Worm (Caenorhabditis elegans) whole organism, L1 larva: ENCODE results near the gene F54F2.14.

ENCODE experiments used
- aly-2 ChIP-seq: fragments of 150-350 bp; optimal IDR thresholded peaks from 2 replicates; lab custom pipeline; 2014; ENCODE audit warnings: missing biosample characterization, missing genetic modification characterization
- ama-1 ChIP-seq: fragments of 150-350 bp; optimal IDR thresholded peaks from 2 replicates; lab custom pipeline; 2014
- ceh-82 ChIP-seq, 3 experiments: fragments of 150-350 bp in 1 of 3; sonication (generic microtip) in 2 of 3; optimal IDR thresholded peaks; 2 replicates each; lab custom pipeline; 2014 to 2017; ENCODE audit warnings: missing biosample characterization in 3 of 3, missing genetic modification characterization in 3 of 3
- efl-3 ChIP-seq: fragments of 200-800 bp; sonication (Bioruptor generic); optimal IDR thresholded peaks from 2 replicates; lab custom pipeline; 2018; ENCODE audit warnings: mild to moderate bottlenecking, missing genetic modification characterization, missing compliant biosample characterization
- elt-2 ChIP-seq: sonication (generic microtip); optimal IDR thresholded peaks from 2 replicates; lab custom pipeline; 2016; ENCODE audit warnings: missing genetic modification characterization, mild to moderate bottlenecking, inconsistent platforms, missing compliant biosample characterization, missing genetic modification reagents
- elt-3 ChIP-seq, 6 experiments: fragments of 150-350 bp in 1 of 6; sonication (generic microtip); optimal IDR thresholded peaks; 2 replicates each; lab custom pipeline; 2017 to 2018; ENCODE audit warnings: missing biosample characterization in 6 of 6, missing genetic modification characterization in 6 of 6, inconsistent platforms in 1 of 6
- hlh-17 ChIP-seq: fragments of 200-800 bp; sonication (Bioruptor generic); optimal IDR thresholded peaks from 2 replicates; lab custom pipeline; 2018; ENCODE audit warnings: missing genetic modification characterization, mild to moderate bottlenecking, missing compliant biosample characterization, moderate library complexity, borderline replicate concordance
- hlh-4 ChIP-seq: sonication (generic microtip); optimal IDR thresholded peaks from 2 replicates; lab custom pipeline; 2016; ENCODE audit warnings: mild to moderate bottlenecking, missing genetic modification characterization, missing compliant biosample characterization
- jun-1 ChIP-seq: fragments of 150-350 bp; optimal IDR thresholded peaks from 2 replicates; lab custom pipeline; 2014; ENCODE audit warnings: missing biosample characterization, missing genetic modification reagents, missing genetic modification characterization
- mep-1 ChIP-seq: fragments of 150-350 bp; optimal IDR thresholded peaks from 2 replicates; lab custom pipeline; 2014; ENCODE audit warnings: missing biosample characterization, missing genetic modification characterization
- nhr-11 ChIP-seq: fragments of 150-350 bp; optimal IDR thresholded peaks from 2 replicates; lab custom pipeline; 2014; ENCODE audit warnings: missing biosample characterization, missing genetic modification characterization
- nhr-76 ChIP-seq: sonication (generic microtip); optimal IDR thresholded peaks from 2 replicates; lab custom pipeline; 2017; ENCODE audit warnings: missing biosample characterization, missing genetic modification characterization
- pag-3 ChIP-seq: sonication (generic microtip); optimal IDR thresholded peaks from 2 replicates; lab custom pipeline; 2017; ENCODE audit warnings: missing genetic modification characterization, mild to moderate bottlenecking, missing compliant biosample characterization, antibody characterized with exemption, borderline replicate concordance; ENCODE audit not compliant: insufficient read depth
- skn-1 ChIP-seq: fragments of 150-350 bp; optimal IDR thresholded peaks from 2 replicates; lab custom pipeline; 2014; ENCODE audit warnings: missing biosample characterization, missing genetic modification characterization

DNA sequence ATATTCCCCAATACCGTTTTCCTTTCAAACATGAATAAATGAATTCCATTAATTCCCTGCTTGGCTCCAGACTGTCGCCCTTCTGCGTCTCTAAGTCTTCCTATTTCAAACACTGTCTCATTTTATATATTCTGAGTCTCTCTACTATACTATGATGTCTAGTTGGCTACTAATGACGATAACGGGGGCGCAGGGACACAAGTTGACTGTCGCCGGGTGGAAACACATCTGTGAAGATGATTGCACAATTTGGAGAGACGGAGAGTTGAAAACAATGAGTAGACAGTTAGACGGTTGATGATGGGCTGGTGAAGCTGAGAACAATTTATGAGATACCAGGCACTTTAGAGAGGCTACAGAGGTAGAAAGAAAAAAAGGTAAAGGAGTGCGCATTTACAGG lies 41.9 kb upstream of the F54F2.14 start, which contains the start of gene sma-2:
- TF ChIP-seq skn-1 (peak; percentile 14), elt-2 (tag; lab: Kevin White, UChicago) (peak; percentile 87), hlh-17 (no peak), nhr-76 (tag; lab: Kevin White, UChicago) (no peak), elt-3 (tag; optimal IDR thresholded peaks at IDR 0.05; lab: Kevin White, UChicago) (peak in 2 of 6 experiments; percentile 9 to 48), jun-1 (peak; percentile 34), efl-3 (GFP tag; lab: Kevin White, UChicago) (no peak), ceh-82 (tag; optimal IDR thresholded peaks at IDR 0.05; lab: Kevin White, UChicago) (peak in 1 of 3 experiments; percentile 43), mep-1 (tag; lab: Kevin White, UChicago) (peak; percentile 66), ama-1 (lab: Kevin White, UChicago) (no peak), hlh-4 (tag; lab: Kevin White, UChicago) (no peak), aly-2 (tag; lab: Kevin White, UChicago) (no peak), nhr-11 (tag; lab: Kevin White, UChicago) (no peak), pag-3 (tag; lab: Kevin White, UChicago) (no peak)
